Fruit fly (Drosophila melanogaster) whole organism, embryonic: ENCODE measurements around the gene Lim1.
A peak's percentile ranks its signal among the peaks of the same experiment; 100 is the strongest.

Experiments used
- Bdp1 ChIP-seq: fragments of 200-800 bp; sonication (Bioruptor generic); optimal IDR thresholded peaks from 3 replicates; lab custom pipeline; 2016; ENCODE audit warnings: missing biosample characterization, missing genetic modification characterization
- C15 ChIP-seq: fragments of 200-800 bp; sonication (Bioruptor generic); IDR thresholded peaks from 3 replicates; pipeline ENCODE4 v1.3.6; 2022; ENCODE audit warnings: missing biosample characterization, missing genetic modification characterization
- CG1024 ChIP-seq: fragments of 200-800 bp; sonication (Bioruptor generic); IDR thresholded peaks from 2 replicates; pipeline ENCODE4 v1.3.6; 2022; ENCODE audit warnings: missing biosample characterization, missing genetic modification characterization
- CG11085 ChIP-seq: fragments of 200-800 bp; sonication (Bioruptor generic); IDR thresholded peaks from 2 replicates; pipeline ENCODE4 v1.3.6; 2022; ENCODE audit warnings: missing biosample characterization, missing genetic modification characterization
- CG11247 ChIP-seq: fragments of 200-800 bp; sonication (Bioruptor generic); IDR thresholded peaks from 2 replicates; pipeline ENCODE4 v1.3.6; 2022; ENCODE audit warnings: missing biosample characterization, missing genetic modification characterization
- CG11398 ChIP-seq: fragments of 200-800 bp; sonication (Bioruptor generic); optimal IDR thresholded peaks from 2 replicates; lab custom pipeline; 2016; ENCODE audit warnings: missing biosample characterization, missing genetic modification characterization
- CG12071 ChIP-seq: fragments of 200-800 bp; sonication (Bioruptor generic); optimal IDR thresholded peaks from 3 replicates; lab custom pipeline; 2018; ENCODE audit warnings: missing biosample characterization, mild to moderate bottlenecking, missing genetic modification characterization
- CG12219 ChIP-seq: fragments of 200-800 bp; sonication (Bioruptor generic); optimal IDR thresholded peaks from 3 replicates; lab custom pipeline; 2018; ENCODE audit warnings: missing biosample characterization, mild to moderate bottlenecking, missing genetic modification characterization
- CG12659 ChIP-seq: fragments of 200-800 bp; sonication (Bioruptor generic); optimal IDR thresholded peaks from 3 replicates; lab custom pipeline; 2017; ENCODE audit warnings: mild to moderate bottlenecking, missing biosample characterization, missing genetic modification reagents, missing genetic modification characterization
- CG15073 ChIP-seq: fragments of 200-800 bp; sonication (Bioruptor generic); optimal IDR thresholded peaks from 2 replicates; lab custom pipeline; 2016; ENCODE audit warnings: missing biosample characterization, missing genetic modification characterization
- CG15269 ChIP-seq: fragments of 200-800 bp; sonication (Bioruptor generic); optimal IDR thresholded peaks from 2 replicates; lab custom pipeline; 2018; ENCODE audit warnings: missing biosample characterization, mild to moderate bottlenecking, missing genetic modification characterization, moderate library complexity
- CG17802 ChIP-seq: fragments of 200-800 bp; sonication (Bioruptor generic); optimal IDR thresholded peaks from 2 replicates; lab custom pipeline; 2018; ENCODE audit warnings: missing biosample characterization, mild to moderate bottlenecking, missing genetic modification characterization, moderate library complexity
- CG31388 ChIP-seq: fragments of 200-800 bp; sonication (Bioruptor generic); optimal IDR thresholded peaks from 2 replicates; lab custom pipeline; 2016; ENCODE audit warnings: missing biosample characterization, missing genetic modification characterization
- CG3163 ChIP-seq: fragments of 200-800 bp; sonication (Bioruptor generic); optimal IDR thresholded peaks from 3 replicates; lab custom pipeline; 2016; ENCODE audit warnings: missing biosample characterization, missing genetic modification characterization
- CG3838 ChIP-seq: fragments of 200-800 bp; sonication (Bioruptor generic); optimal IDR thresholded peaks from 3 replicates; lab custom pipeline; 2016; ENCODE audit warnings: missing biosample characterization, missing genetic modification characterization
- CG43689 ChIP-seq: fragments of 200-800 bp; sonication (Bioruptor generic); IDR thresholded peaks from 2 replicates; pipeline ENCODE4 v1.3.6; 2022; ENCODE audit warnings: missing biosample characterization, missing genetic modification characterization
- CG7372 ChIP-seq: fragments of 200-800 bp; sonication (Bioruptor generic); IDR thresholded peaks from 2 replicates; pipeline ENCODE4 v1.3.6; 2022; ENCODE audit warnings: missing biosample characterization, missing genetic modification characterization
- CG7786 ChIP-seq: fragments of 200-800 bp; sonication (Bioruptor generic); optimal IDR thresholded peaks from 2 replicates; lab custom pipeline; 2016; ENCODE audit warnings: missing biosample characterization, missing genetic modification characterization
- CG7839 ChIP-seq: fragments of 200-800 bp; sonication (Bioruptor generic); optimal IDR thresholded peaks from 3 replicates; lab custom pipeline; 2018; ENCODE audit warnings: missing biosample characterization, mild to moderate bottlenecking, missing genetic modification characterization, moderate library complexity
- Dek ChIP-seq: fragments of 200-800 bp; sonication (Bioruptor generic); optimal IDR thresholded peaks from 3 replicates; lab custom pipeline; 2019; ENCODE audit warnings: missing biosample characterization, mild to moderate bottlenecking, missing genetic modification characterization, moderate library complexity
- Ets97D ChIP-seq: fragments of 200-800 bp; sonication (Bioruptor generic); optimal IDR thresholded peaks from 3 replicates; lab custom pipeline; 2016; ENCODE audit warnings: missing biosample characterization, missing genetic modification characterization
- Fer2 ChIP-seq: fragments of 200-800 bp; sonication (Bioruptor generic); optimal IDR thresholded peaks from 2 replicates; lab custom pipeline; 2018; ENCODE audit warnings: missing biosample characterization, mild to moderate bottlenecking, missing genetic modification characterization, moderate library complexity
- Fer3 ChIP-seq: fragments of 200-800 bp; sonication (Bioruptor generic); optimal IDR thresholded peaks from 2 replicates; lab custom pipeline; 2018; ENCODE audit warnings: missing biosample characterization, mild to moderate bottlenecking, missing genetic modification characterization, moderate library complexity
- H15 ChIP-seq: fragments of 200-800 bp; sonication (Bioruptor generic); IDR thresholded peaks from 3 replicates; pipeline ENCODE4 v1.3.6; 2022; ENCODE audit warnings: missing biosample characterization, missing genetic modification characterization
- HLH4C ChIP-seq: fragments of 200-800 bp; sonication (Bioruptor generic); IDR thresholded peaks from 3 replicates; pipeline ENCODE4 v1.3.6; 2022; ENCODE audit warnings: missing biosample characterization, missing genetic modification characterization; ENCODE audit not compliant: partially characterized antibody
- Hey ChIP-seq: fragments of 200-800 bp; sonication (Bioruptor generic); optimal IDR thresholded peaks from 3 replicates; lab custom pipeline; 2018; ENCODE audit warnings: missing biosample characterization, mild to moderate bottlenecking, missing genetic modification characterization
- Lim3 ChIP-seq: fragments of 200-800 bp; sonication (Bioruptor generic); IDR thresholded peaks from 2 replicates; pipeline ENCODE4 v1.3.6; 2022; ENCODE audit warnings: missing biosample characterization, missing genetic modification characterization
- Lpt ChIP-seq: fragments of >200 bp; optimal IDR thresholded peaks from 2 replicates; lab custom pipeline; 2018; ENCODE audit warnings: missing biosample characterization, missing genetic modification characterization
- NfI ChIP-seq: fragments of 200-800 bp; sonication (Bioruptor generic); optimal IDR thresholded peaks from 3 replicates; lab custom pipeline; 2018; ENCODE audit warnings: missing biosample characterization, mild to moderate bottlenecking, missing genetic modification characterization, moderate library complexity
- PHDP ChIP-seq: fragments of 200-800 bp; sonication (Bioruptor generic); optimal IDR thresholded peaks from 3 replicates; lab custom pipeline; 2018; ENCODE audit warnings: missing biosample characterization, mild to moderate bottlenecking, missing genetic modification characterization, moderate library complexity
- Poxn ChIP-seq: fragments of 200-800 bp; sonication (Bioruptor generic); IDR thresholded peaks from 2 replicates; pipeline ENCODE4 v1.3.6; 2022; ENCODE audit warnings: missing biosample characterization, missing genetic modification characterization
- Ravus ChIP-seq: fragments of 200-800 bp; sonication (Bioruptor generic); IDR thresholded peaks from 2 replicates; pipeline ENCODE4 v1.3.6; 2022; ENCODE audit warnings: missing biosample characterization, missing genetic modification characterization
- Tbp ChIP-seq: fragments of >200 bp; optimal IDR thresholded peaks from 2 replicates; lab custom pipeline; 2018; ENCODE audit warnings: missing biosample characterization, missing genetic modification characterization
- al ChIP-seq: fragments of 200-800 bp; sonication (Bioruptor generic); IDR thresholded peaks from 2 replicates; pipeline ENCODE4 v1.3.6; 2022; ENCODE audit warnings: missing biosample characterization, missing genetic modification characterization
- ara ChIP-seq: fragments of 200-800 bp; sonication (Bioruptor generic); IDR thresholded peaks from 2 replicates; pipeline ENCODE4 v1.3.6; 2022; ENCODE audit warnings: missing biosample characterization, missing genetic modification characterization
- ase ChIP-seq: fragments of 200-800 bp; sonication (Bioruptor generic); IDR thresholded peaks from 3 replicates; pipeline ENCODE4 v1.3.6; 2022; ENCODE audit warnings: missing biosample characterization, missing genetic modification characterization
- dan ChIP-seq: fragments of 200-800 bp; sonication (Bioruptor generic); IDR thresholded peaks from 2 replicates; pipeline ENCODE4 v1.3.6; 2022; ENCODE audit warnings: missing biosample characterization, missing genetic modification characterization
- dpn ChIP-seq, 2 experiments: fragments of 200-800 bp; sonication (Bioruptor generic); optimal IDR thresholded peaks; 3 replicates each; lab custom pipeline; 2016; ENCODE audit warnings: missing biosample characterization in 2 of 2, missing genetic modification characterization in 2 of 2
- dysf ChIP-seq: fragments of 200-800 bp; sonication (Bioruptor generic); IDR thresholded peaks from 3 replicates; pipeline ENCODE4 v1.3.6; 2022; ENCODE audit warnings: missing biosample characterization, missing genetic modification characterization
- eve ChIP-seq, 2 experiments: fragments of >200 bp; optimal IDR thresholded peaks; 2 replicates each; lab custom pipeline; 2017; ENCODE audit warnings: missing biosample characterization in 2 of 2, missing genetic modification characterization in 2 of 2
- eyg ChIP-seq: fragments of 200-800 bp; sonication (Bioruptor generic); optimal IDR thresholded peaks from 3 replicates; lab custom pipeline; 2016; ENCODE audit warnings: missing biosample characterization, missing genetic modification characterization
- fd96Cb ChIP-seq: fragments of 200-800 bp; sonication (Bioruptor generic); optimal IDR thresholded peaks from 2 replicates; lab custom pipeline; 2018; ENCODE audit warnings: missing biosample characterization, mild to moderate bottlenecking, missing genetic modification characterization, moderate library complexity
- hb ChIP-seq: fragments of 200-800 bp; sonication (Bioruptor generic); IDR thresholded peaks from 3 replicates; pipeline ENCODE4 v1.3.6; 2022; ENCODE audit warnings: missing biosample characterization, missing genetic modification characterization; ENCODE audit not compliant: partially characterized antibody
- her ChIP-seq: fragments of 200-800 bp; sonication (Bioruptor generic); optimal IDR thresholded peaks from 2 replicates; lab custom pipeline; 2016; ENCODE audit warnings: missing biosample characterization, missing genetic modification characterization
- lab ChIP-seq: fragments of 200-800 bp; sonication (Bioruptor generic); optimal IDR thresholded peaks from 3 replicates; lab custom pipeline; 2017; ENCODE audit warnings: missing biosample characterization, missing genetic modification characterization, mild to moderate bottlenecking, moderate library complexity, missing genetic modification reagents
- odd ChIP-seq: fragments of 200-800 bp; sonication (Bioruptor generic); optimal IDR thresholded peaks from 2 replicates; lab custom pipeline; 2017; ENCODE audit warnings: missing biosample characterization, mild to moderate bottlenecking, missing genetic modification characterization
- rib ChIP-seq: fragments of 200-800 bp; sonication (Bioruptor generic); IDR thresholded peaks from 2 replicates; pipeline ENCODE4 v1.3.6; 2022; ENCODE audit warnings: missing biosample characterization, missing genetic modification characterization
- ro ChIP-seq: fragments of 200-800 bp; sonication (Bioruptor generic); IDR thresholded peaks from 2 replicates; pipeline ENCODE4 v1.3.6; 2022; ENCODE audit warnings: missing biosample characterization, missing genetic modification characterization
- row ChIP-seq: fragments of 200-800 bp; sonication (Bioruptor generic); IDR thresholded peaks from 3 replicates; pipeline ENCODE4 v1.3.6; 2022; ENCODE audit warnings: missing biosample characterization, missing genetic modification characterization
- schlank ChIP-seq: fragments of 200-800 bp; sonication (Bioruptor generic); optimal IDR thresholded peaks from 2 replicates; lab custom pipeline; 2018; ENCODE audit warnings: missing biosample characterization, mild to moderate bottlenecking, missing genetic modification characterization
- vfl ChIP-seq: fragments of 200-800 bp; sonication (Bioruptor generic); optimal IDR thresholded peaks from 2 replicates; lab custom pipeline; 2016; ENCODE audit warnings: missing biosample characterization, missing genetic modification characterization
- yki ChIP-seq: fragments of >200 bp; optimal IDR thresholded peaks from 3 replicates; lab custom pipeline; 2018

The Lim1 gene

dm6 chrX:8709234-8709843, 96.3 kb downstream of the Lim1 start, which contains the start of gene Hexo2 (continued):
- TF ChIP-seq odd (GFP tag; lab: Kevin White, UChicago) (peak; percentile 82), eve (GFP tag; optimal IDR thresholded peaks at IDR 0.05; lab: Kevin White, UChicago) (no peak), CG15073 (GFP tag; lab: Kevin White, UChicago) (peak; percentile 73), CG1024 (GFP tag; lab: Robert Waterston, UW) (peak; percentile 95), Fer2 (peak; percentile 58), CG3163 (peak; percentile 85), CG31388 (GFP tag; lab: Kevin White, UChicago) (peak; percentile 92), schlank (peak; percentile 53), CG15269 (tag; lab: Kevin White, UChicago) (peak; percentile 88), CG7839 (peak; percentile 92), Tbp (no peak), hb (GFP tag; lab: Robert Waterston, UW) (no peak), Lpt (GFP tag; lab: Kevin White, UChicago) (no peak), PHDP (peak; percentile 86), ara (GFP tag; lab: Robert Waterston, UW) (peak; percentile 96), dan (peak; percentile 88), Lim3 (GFP tag; lab: Robert Waterston, UW) (peak; percentile 83), Poxn (GFP tag; lab: Robert Waterston, UW) (no peak), Hey (tag; lab: Kevin White, UChicago) (peak; percentile 47), HLH4C (GFP tag; lab: Robert Waterston, UW) (no peak), eyg (GFP tag; lab: Kevin White, UChicago) (peak; percentile 88), Bdp1 (GFP tag; lab: Kevin White, UChicago) (peak; percentile 81), CG7372 (GFP tag; lab: Robert Waterston, UW) (peak; percentile 89), dpn (GFP tag; optimal IDR thresholded peaks at IDR 0.05; lab: Kevin White, UChicago) (peak; percentile 93 to 96), CG3838 (peak; percentile 82), H15 (GFP tag; lab: Robert Waterston, UW) (peak; percentile 97), Dek (peak; percentile 85), lab (GFP tag; lab: Kevin White, UChicago) (peak; percentile 93), al (peak; percentile 66), CG11398 (GFP tag; lab: Kevin White, UChicago) (peak; percentile 90), fd96Cb (tag; lab: Kevin White, UChicago) (peak; percentile 95), CG43689 (GFP tag; lab: Robert Waterston, UW) (peak; percentile 88), dysf (GFP tag; lab: Robert Waterston, UW) (peak; percentile 95), CG12071 (GFP tag; lab: Kevin White, UChicago) (peak; percentile 94), Fer3 (tag; lab: Kevin White, UChicago) (peak; percentile 87), CG12219 (GFP tag; lab: Kevin White, UChicago) (peak; percentile 92), Ravus (GFP tag; lab: Robert Waterston, UW) (peak; percentile 85), CG17802 (tag; lab: Kevin White, UChicago) (peak; percentile 86), vfl (peak; percentile 68), C15 (GFP tag; lab: Robert Waterston, UW) (peak; percentile 50; the same call in 1 of the 3 replicates), CG12659 (GFP tag; lab: Kevin White, UChicago) (peak; percentile 89), NfI (GFP tag; lab: Kevin White, UChicago) (peak; percentile 91), CG11247 (GFP tag; lab: Robert Waterston, UW) (peak; percentile 93), her (GFP tag; lab: Kevin White, UChicago) (peak; percentile 92), Ets97D (GFP tag; lab: Kevin White, UChicago) (peak; percentile 61), rib (peak; percentile 78), CG11085 (GFP tag; lab: Robert Waterston, UW) (peak; percentile 79), yki (no peak), CG7786 (GFP tag; lab: Kevin White, UChicago) (peak; percentile 88), row (GFP tag; lab: Robert Waterston, UW) (peak; percentile 95), ro (GFP tag; lab: Robert Waterston, UW) (peak; percentile 88), ase (GFP tag; lab: Robert Waterston, UW) (peak; percentile 96)
